Worm (Caenorhabditis elegans) whole organism, young adult: ENCODE measurements around the gene mec-4.

Source experiments
- B0261.1 ChIP-seq: sonication (generic microtip); optimal IDR thresholded peaks from 2 replicates; lab custom pipeline; 2016; ENCODE audit warnings: mild to moderate bottlenecking, missing genetic modification characterization, moderate library complexity, missing compliant biosample characterization
- B0336.3 ChIP-seq: fragments of 200-800 bp; sonication (Bioruptor generic); IDR thresholded peaks from 2 replicates; pipeline ENCODE4 v1.3.6; 2022; ENCODE audit warnings: missing genetic modification characterization, missing compliant biosample characterization
- C17E4.6 ChIP-seq: fragments of 200-800 bp; sonication (Bioruptor generic); IDR thresholded peaks from 2 replicates; pipeline ENCODE4 v1.3.6; 2022; ENCODE audit warnings: missing genetic modification reagents, missing genetic modification characterization, missing compliant biosample characterization
- F39B2.1 ChIP-seq: fragments of 200-800 bp; sonication (Bioruptor generic); IDR thresholded peaks from 2 replicates; pipeline ENCODE4 v1.3.6; 2022; ENCODE audit warnings: missing genetic modification reagents, missing genetic modification characterization, missing compliant biosample characterization
- F52B5.7 ChIP-seq: sonication (generic microtip); optimal IDR thresholded peaks from 2 replicates; lab custom pipeline; 2016; ENCODE audit warnings: mild to moderate bottlenecking, missing genetic modification characterization, missing compliant biosample characterization
- F57A8.1 ChIP-seq: fragments of 200-800 bp; sonication (Bioruptor generic); optimal IDR thresholded peaks from 2 replicates; lab custom pipeline; 2018; ENCODE audit warnings: mild to moderate bottlenecking, missing genetic modification characterization, moderate library complexity, missing compliant biosample characterization
- K12H6.12 ChIP-seq: fragments of 200-800 bp; sonication (Bioruptor generic); optimal IDR thresholded peaks from 2 replicates; lab custom pipeline; 2018; ENCODE audit warnings: mild to moderate bottlenecking, missing genetic modification characterization, missing compliant biosample characterization
- Y53G8AR.9 ChIP-seq: fragments of 200-800 bp; sonication (Bioruptor generic); conservative IDR thresholded peaks from 2 replicates; pipeline ENCODE4 v1.3.6; 2022; ENCODE audit warnings: missing genetic modification reagents, missing genetic modification characterization, missing compliant biosample characterization
- ZK185.1 ChIP-seq: sonication (generic microtip); optimal IDR thresholded peaks from 2 replicates; lab custom pipeline; 2016; ENCODE audit warnings: mild to moderate bottlenecking, missing genetic modification characterization, missing compliant biosample characterization; ENCODE audit not compliant: poor library complexity, severe bottlenecking
- akir-1 ChIP-seq: fragments of 200-800 bp; sonication (Bioruptor generic); optimal IDR thresholded peaks from 2 replicates; lab custom pipeline; 2018; ENCODE audit warnings: mild to moderate bottlenecking, missing genetic modification characterization, moderate library complexity, missing compliant biosample characterization
- ama-1 ChIP-seq, 3 experiments: fragments of 150-350 bp in 1 of 3; sonication (generic microtip) in 2 of 3; optimal IDR thresholded peaks; 2 replicates each; lab custom pipeline; 2014 to 2018; ENCODE audit warnings: missing biosample characterization in 2 of 3, missing genetic modification characterization in 2 of 3, missing genetic modification reagents in 2 of 3
- aptf-2 ChIP-seq: fragments of 200-800 bp; sonication (Bioruptor generic); conservative IDR thresholded peaks from 2 replicates; pipeline ENCODE4 v1.3.6; 2022; ENCODE audit warnings: missing genetic modification reagents, missing genetic modification characterization, missing compliant biosample characterization
- bed-1 ChIP-seq: fragments of 200-800 bp; sonication (Bioruptor generic); IDR thresholded peaks from 2 replicates; pipeline ENCODE4 v1.3.6; 2022; ENCODE audit warnings: missing genetic modification reagents, missing genetic modification characterization, missing compliant biosample characterization
- bed-2 ChIP-seq: fragments of 200-800 bp; sonication (Bioruptor generic); IDR thresholded peaks from 2 replicates; pipeline ENCODE4 v1.3.6; 2022; ENCODE audit warnings: missing genetic modification reagents, missing genetic modification characterization, missing compliant biosample characterization
- cebp-2 ChIP-seq: fragments of 200-800 bp; sonication (Bioruptor generic); IDR thresholded peaks from 2 replicates; pipeline ENCODE4 v1.3.6; 2022; ENCODE audit warnings: missing genetic modification characterization, missing compliant biosample characterization
- ceh-58 ChIP-seq: fragments of 200-800 bp; sonication (Bioruptor generic); IDR thresholded peaks from 2 replicates; pipeline ENCODE4 v1.3.6; 2022; ENCODE audit warnings: missing genetic modification characterization, missing compliant biosample characterization
- ceh-91 ChIP-seq: fragments of 200-800 bp; sonication (Bioruptor generic); IDR thresholded peaks from 2 replicates; pipeline ENCODE4 v1.3.6; 2022; ENCODE audit warnings: missing genetic modification reagents, missing genetic modification characterization, missing compliant biosample characterization
- dpl-1 ChIP-seq: fragments of 150-350 bp; optimal IDR thresholded peaks from 2 replicates; lab custom pipeline; 2014; ENCODE audit warnings: missing biosample characterization, missing genetic modification reagents, missing genetic modification characterization
- fkh-3 ChIP-seq: sonication (generic microtip); optimal IDR thresholded peaks from 2 replicates; lab custom pipeline; 2016; ENCODE audit warnings: mild to moderate bottlenecking, missing genetic modification characterization, missing compliant biosample characterization
- hlh-12 ChIP-seq: sonication (generic microtip); optimal IDR thresholded peaks from 2 replicates; lab custom pipeline; 2016; ENCODE audit warnings: missing genetic modification characterization, missing compliant biosample characterization
- hlh-26 ChIP-seq: fragments of 200-800 bp; sonication (Bioruptor generic); conservative IDR thresholded peaks from 2 replicates; pipeline ENCODE4 v1.3.6; 2022; ENCODE audit warnings: missing genetic modification reagents, missing genetic modification characterization, missing compliant biosample characterization
- hmg-20 ChIP-seq: fragments of 200-800 bp; sonication (Bioruptor generic); IDR thresholded peaks from 2 replicates; pipeline ENCODE4 v1.3.6; 2022; ENCODE audit warnings: missing genetic modification reagents, missing genetic modification characterization, missing compliant biosample characterization
- lin-40 ChIP-seq: sonication (generic microtip); optimal IDR thresholded peaks from 2 replicates; lab custom pipeline; 2016; ENCODE audit warnings: missing genetic modification characterization, mild to moderate bottlenecking, missing compliant biosample characterization, missing genotype, missing genetic modification reagents
- lin-54 ChIP-seq: fragments of 200-800 bp; sonication (Bioruptor generic); optimal IDR thresholded peaks from 2 replicates; lab custom pipeline; 2018; ENCODE audit warnings: mild to moderate bottlenecking, missing genetic modification characterization, missing compliant biosample characterization
- lir-1 ChIP-seq: fragments of 200-800 bp; sonication (Bioruptor generic); conservative IDR thresholded peaks from 2 replicates; pipeline ENCODE4 v1.3.6; 2022; ENCODE audit warnings: missing genetic modification reagents, missing genetic modification characterization, missing compliant biosample characterization
- madf-3 ChIP-seq: fragments of 200-800 bp; sonication (Bioruptor generic); IDR thresholded peaks from 2 replicates; pipeline ENCODE4 v1.3.6; 2022; ENCODE audit warnings: missing genetic modification reagents, missing genetic modification characterization, missing compliant biosample characterization
- madf-6 ChIP-seq: fragments of 200-800 bp; sonication (Bioruptor generic); IDR thresholded peaks from 2 replicates; pipeline ENCODE4 v1.3.6; 2022; ENCODE audit warnings: missing genetic modification reagents, missing genetic modification characterization, missing compliant biosample characterization
- madf-8 ChIP-seq: fragments of 200-800 bp; sonication (Bioruptor generic); conservative IDR thresholded peaks from 2 replicates; pipeline ENCODE4 v1.3.6; 2022; ENCODE audit warnings: missing genetic modification reagents, missing genetic modification characterization, missing compliant biosample characterization
- mxl-1 ChIP-seq: sonication (generic microtip); optimal IDR thresholded peaks from 2 replicates; lab custom pipeline; 2016; ENCODE audit warnings: missing genetic modification characterization, missing compliant biosample characterization
- nhr-120 ChIP-seq: fragments of 200-800 bp; sonication (Bioruptor generic); IDR thresholded peaks from 2 replicates; pipeline ENCODE4 v1.3.6; 2022; ENCODE audit warnings: missing genetic modification characterization, missing compliant biosample characterization
- rcor-1 ChIP-seq: fragments of 200-800 bp; sonication (Bioruptor generic); IDR thresholded peaks from 2 replicates; pipeline ENCODE4 v1.3.6; 2022; ENCODE audit warnings: missing genetic modification reagents, missing genetic modification characterization, missing compliant biosample characterization
- snpc-1.1 ChIP-seq: sonication (generic microtip); optimal IDR thresholded peaks from 2 replicates; lab custom pipeline; 2017; ENCODE audit warnings: missing genetic modification characterization, mild to moderate bottlenecking, missing compliant biosample characterization, antibody characterized with exemption, moderate library complexity, missing genotype, missing genetic modification reagents; ENCODE audit not compliant: insufficient read depth
- sptf-2 ChIP-seq: fragments of 200-800 bp; sonication (Bioruptor generic); optimal IDR thresholded peaks from 2 replicates; lab custom pipeline; 2018; ENCODE audit warnings: mild to moderate bottlenecking, missing genetic modification characterization, missing compliant biosample characterization
- tbx-9 ChIP-seq: sonication (generic microtip); optimal IDR thresholded peaks from 2 replicates; lab custom pipeline; 2016; ENCODE audit warnings: borderline replicate concordance, missing genetic modification characterization, inconsistent platforms, missing compliant biosample characterization
- tlf-1 ChIP-seq: fragments of 200-800 bp; sonication (Bioruptor generic); optimal IDR thresholded peaks from 2 replicates; lab custom pipeline; 2018; ENCODE audit warnings: mild to moderate bottlenecking, missing genetic modification characterization, missing compliant biosample characterization
- xnd-1 ChIP-seq: sonication (generic microtip); optimal IDR thresholded peaks from 2 replicates; lab custom pipeline; 2016; ENCODE audit warnings: missing genotype, missing genetic modification reagents, missing genetic modification characterization, missing compliant biosample characterization
- zfh-2 ChIP-seq: fragments of 200-800 bp; sonication (Bioruptor generic); conservative IDR thresholded peaks from 2 replicates; pipeline ENCODE4 v1.3.6; 2022; ENCODE audit warnings: missing genetic modification reagents, missing genetic modification characterization, missing compliant biosample characterization
- zim-3 ChIP-seq: sonication (generic microtip); optimal IDR thresholded peaks from 2 replicates; lab custom pipeline; 2017; ENCODE audit warnings: mild to moderate bottlenecking, missing genetic modification characterization, moderate library complexity, missing compliant biosample characterization
- ztf-18 ChIP-seq: sonication (generic microtip); optimal IDR thresholded peaks from 2 replicates; lab custom pipeline; 2016; ENCODE audit warnings: missing genotype, mild to moderate bottlenecking, missing genetic modification characterization, missing compliant biosample characterization
- ztf-26 ChIP-seq: sonication (generic microtip); optimal IDR thresholded peaks from 2 replicates; lab custom pipeline; 2017; ENCODE audit warnings: missing genetic modification characterization, missing compliant biosample characterization
- ztf-28 ChIP-seq: fragments of 200-800 bp; sonication (Bioruptor generic); IDR thresholded peaks from 2 replicates; pipeline ENCODE4 v1.3.6; 2022; ENCODE audit warnings: missing genetic modification reagents, missing genetic modification characterization, missing compliant biosample characterization

mec-4 gene

DNA sequence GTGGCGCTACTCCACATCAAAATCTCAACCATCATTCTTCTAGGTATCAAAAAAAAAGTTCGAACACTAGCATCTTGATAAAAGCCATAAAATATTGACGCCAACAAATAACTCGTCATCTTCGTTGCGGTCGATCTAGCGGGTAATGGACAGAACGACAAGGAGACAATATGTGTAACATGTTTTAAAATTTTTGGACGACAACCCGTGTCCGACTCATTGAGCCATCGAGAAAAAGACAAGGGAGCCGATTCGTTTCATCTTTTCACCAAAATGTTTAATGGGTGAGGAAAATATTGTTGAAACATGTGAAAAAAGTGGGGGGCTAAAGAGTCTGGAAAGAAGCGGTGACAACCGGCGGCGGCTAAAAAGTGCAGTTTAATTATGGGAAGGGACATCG lies 14.6 kb upstream of the mec-4 start:
- TF ChIP-seq madf-8 (GFP tag; lab: Robert Waterston, UW), result no peak
- no peak for TF ChIP-seq akir-1
- TF ChIP-seq F52B5.7 (tag; lab: Kevin White, UChicago), result no peak
- no peak for TF ChIP-seq madf-3 (GFP tag; lab: Robert Waterston, UW)
- TF ChIP-seq tlf-1 (GFP tag; lab: Kevin White, UChicago), result no peak
- TF ChIP-seq B0261.1 (tag; lab: Kevin White, UChicago), result no peak
- TF ChIP-seq cebp-2 (GFP tag; lab: Robert Waterston, UW), result no peak
- no peak for TF ChIP-seq ceh-58 (GFP tag; lab: Robert Waterston, UW)
- TF ChIP-seq ztf-18, result no peak
- TF ChIP-seq fkh-3 (tag; lab: Kevin White, UChicago), result no peak
- TF ChIP-seq xnd-1 (tag; lab: Kevin White, UChicago), result no peak
- TF ChIP-seq C17E4.6, result no peak
- no peak for TF ChIP-seq lir-1
- TF ChIP-seq zfh-2, result no peak
- TF ChIP-seq bed-1 (GFP tag; lab: Robert Waterston, UW), result no peak
- TF ChIP-seq ZK185.1, result no peak
- no peak for TF ChIP-seq tbx-9 (tag; lab: Kevin White, UChicago)
- no peak for TF ChIP-seq snpc-1.1 (tag; lab: Kevin White, UChicago)
- TF ChIP-seq Y53G8AR.9, result no peak

DNA sequence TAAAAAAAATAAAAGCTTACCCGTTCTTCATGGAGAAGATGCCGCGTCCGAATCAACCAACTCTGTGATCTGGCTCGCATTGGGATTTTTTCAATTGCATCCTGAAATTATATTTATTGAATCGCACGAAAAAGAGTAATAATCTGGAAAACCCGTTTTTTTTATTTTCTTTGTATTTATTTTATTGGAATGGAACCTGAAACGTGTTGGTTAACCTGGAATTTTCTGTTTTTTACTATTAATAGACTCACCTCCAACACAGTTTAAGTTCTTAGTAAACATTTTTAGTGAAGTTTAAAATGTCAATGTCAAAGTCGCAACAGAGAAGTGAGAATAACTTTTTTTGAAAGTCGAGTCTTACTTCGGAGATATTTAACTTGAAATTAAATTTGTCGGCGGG lies 11.4 kb upstream of the mec-4 start:
- no peak for TF ChIP-seq ztf-26 (tag; lab: Kevin White, UChicago)
- no peak for TF ChIP-seq F57A8.1 (GFP tag; lab: Kevin White, UChicago)
- TF ChIP-seq hlh-12 (tag; lab: Kevin White, UChicago), result no peak
- TF ChIP-seq C17E4.6, result no peak
- no peak for TF ChIP-seq hmg-20 (GFP tag; lab: Robert Waterston, UW)
- no peak for TF ChIP-seq dpl-1 (GFP tag; lab: Kevin White, UChicago)
- no peak for TF ChIP-seq nhr-120 (GFP tag; lab: Robert Waterston, UW)
- TF ChIP-seq zim-3 (tag; lab: Kevin White, UChicago), result no peak
- no peak for TF ChIP-seq Y53G8AR.9
- TF ChIP-seq F39B2.1 (GFP tag; lab: Robert Waterston, UW), result no peak
- no peak for TF ChIP-seq aptf-2 (GFP tag; lab: Robert Waterston, UW)
- no peak for TF ChIP-seq ztf-28 (GFP tag; lab: Robert Waterston, UW)
- TF ChIP-seq bed-2 (GFP tag; lab: Robert Waterston, UW), result no peak
- no peak for TF ChIP-seq lin-54 (GFP tag; lab: Kevin White, UChicago)
- TF ChIP-seq rcor-1 (GFP tag; lab: Robert Waterston, UW), result no peak
- TF ChIP-seq mxl-1 (tag; lab: Kevin White, UChicago), result no peak
- TF ChIP-seq ama-1 (optimal IDR thresholded peaks at IDR 0.05; lab: Kevin White, UChicago), result no peak
- TF ChIP-seq ama-1 (GFP tag; optimal IDR thresholded peaks at IDR 0.05; lab: Kevin White, UChicago), result no peak
- TF ChIP-seq sptf-2 (GFP tag; lab: Kevin White, UChicago), result no peak
- TF ChIP-seq hlh-26, result no peak

DNA sequence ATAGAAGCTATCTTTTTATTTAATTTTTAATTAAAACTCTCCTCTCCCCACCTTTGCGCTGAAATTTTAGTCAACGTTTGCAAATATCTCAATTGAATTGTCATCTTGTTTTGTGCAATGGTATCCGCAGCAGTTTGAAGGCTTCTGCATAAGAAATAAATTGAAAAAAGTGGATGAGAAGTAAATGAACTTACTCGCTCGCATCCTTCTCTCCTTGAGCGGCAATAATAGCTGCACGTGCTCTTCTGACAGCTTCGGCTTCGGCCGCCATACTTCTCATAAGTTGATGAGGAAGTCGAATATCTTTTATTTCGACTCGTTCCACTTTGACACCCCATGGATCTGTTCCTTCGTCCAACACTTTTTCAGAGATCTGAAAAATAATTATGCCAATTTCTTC lies 9.9 kb upstream of the mec-4 start:
- no peak for TF ChIP-seq lin-40
- no peak for TF ChIP-seq K12H6.12
- no peak for TF ChIP-seq xnd-1 (tag; lab: Kevin White, UChicago)
- TF ChIP-seq zim-3 (tag; lab: Kevin White, UChicago), result no peak
- TF ChIP-seq madf-6 (GFP tag; lab: Robert Waterston, UW), result no peak
- no peak for TF ChIP-seq B0336.3 (GFP tag; lab: Robert Waterston, UW)
- no peak for TF ChIP-seq ceh-91 (GFP tag; lab: Robert Waterston, UW)
